Fruit fly (Drosophila melanogaster) whole organism, pupa: ENCODE measurements around the gene CG10098.
A peak's percentile ranks its signal among the peaks of the same experiment; 100 is the strongest.

Experiments used
- EcR ChIP-seq: fragments of 200-800 bp; sonication (Bioruptor generic); optimal IDR thresholded peaks from 3 replicates; lab custom pipeline; 2019; ENCODE audit warnings: missing biosample characterization, missing genetic modification characterization, mild to moderate bottlenecking, moderate library complexity, missing genetic modification reagents
- Ets98B ChIP-seq: fragments of 200-800 bp; sonication (Bioruptor generic); IDR thresholded peaks from 2 replicates; pipeline ENCODE4 v1.3.6; 2022; ENCODE audit warnings: missing biosample characterization, missing genetic modification characterization
- Pif1B ChIP-seq: fragments of 200-800 bp; sonication (Bioruptor generic); optimal IDR thresholded peaks from 3 replicates; lab custom pipeline; 2016; ENCODE audit warnings: missing biosample characterization, missing genetic modification characterization
- Snoo ChIP-seq: fragments of 200-800 bp; sonication (Bioruptor generic); optimal IDR thresholded peaks from 3 replicates; lab custom pipeline; 2017; ENCODE audit warnings: missing biosample characterization, mild to moderate bottlenecking, missing genetic modification characterization, inconsistent platforms

DNA sequence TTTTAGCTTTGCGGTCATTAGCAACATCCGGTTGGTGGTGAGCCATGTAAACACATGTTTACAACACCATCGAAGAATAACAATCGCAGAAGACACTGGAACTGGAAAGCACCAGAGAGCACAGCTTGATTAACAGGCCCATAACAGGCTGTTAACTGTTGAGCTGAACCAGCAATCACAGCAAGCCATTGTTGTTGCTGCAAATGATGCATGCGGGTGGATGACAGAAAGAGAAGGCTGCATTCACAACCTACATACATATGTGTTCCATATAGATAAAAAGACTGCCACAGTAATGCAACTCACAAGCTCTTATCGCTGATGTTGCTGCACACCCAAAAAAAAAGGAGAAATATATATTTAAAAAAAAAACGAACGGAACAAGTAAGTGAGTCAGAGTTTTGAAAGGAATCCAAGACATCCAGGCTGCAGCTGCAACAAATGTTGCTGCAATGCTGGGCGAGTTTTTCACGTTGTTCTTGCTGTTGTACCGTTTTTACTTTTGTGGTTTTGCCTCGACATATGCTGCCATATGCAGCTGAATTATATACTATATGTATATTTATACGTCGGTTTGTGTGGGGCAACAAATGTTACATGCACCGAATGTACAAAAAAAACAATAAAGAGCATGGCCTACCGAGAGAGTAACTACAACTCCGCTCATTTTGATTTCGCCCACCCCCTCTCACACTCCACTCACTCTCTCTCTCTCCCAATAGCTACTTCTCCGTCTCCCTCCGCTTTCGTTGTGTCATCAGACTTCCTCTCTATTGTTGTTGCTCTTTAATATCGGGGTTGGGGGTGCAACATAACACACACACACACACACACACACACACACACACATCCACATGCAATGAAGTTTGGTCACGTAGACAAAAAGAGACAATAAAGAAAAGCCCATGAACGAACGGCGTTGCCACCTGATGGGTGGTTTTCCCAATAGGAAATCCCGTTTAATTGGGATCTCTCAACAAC is 21.2 kb upstream of the CG10098 start:
- peak; percentile 71 for TF ChIP-seq EcR (GFP tag; lab: Kevin White, UChicago)
- TF ChIP-seq Ets98B (GFP tag; lab: Robert Waterston, UW) = peak; percentile 71
- no peak for TF ChIP-seq Pif1B
- TF ChIP-seq Snoo (tag; lab: Kevin White, UChicago) = no peak
